Fruit fly (Drosophila melanogaster): Measurements from ENCODE around the gene comm3.
A peak's percentile ranks its signal among the peaks of the same experiment; 100 is the strongest.

Gene comm3

DNA sequence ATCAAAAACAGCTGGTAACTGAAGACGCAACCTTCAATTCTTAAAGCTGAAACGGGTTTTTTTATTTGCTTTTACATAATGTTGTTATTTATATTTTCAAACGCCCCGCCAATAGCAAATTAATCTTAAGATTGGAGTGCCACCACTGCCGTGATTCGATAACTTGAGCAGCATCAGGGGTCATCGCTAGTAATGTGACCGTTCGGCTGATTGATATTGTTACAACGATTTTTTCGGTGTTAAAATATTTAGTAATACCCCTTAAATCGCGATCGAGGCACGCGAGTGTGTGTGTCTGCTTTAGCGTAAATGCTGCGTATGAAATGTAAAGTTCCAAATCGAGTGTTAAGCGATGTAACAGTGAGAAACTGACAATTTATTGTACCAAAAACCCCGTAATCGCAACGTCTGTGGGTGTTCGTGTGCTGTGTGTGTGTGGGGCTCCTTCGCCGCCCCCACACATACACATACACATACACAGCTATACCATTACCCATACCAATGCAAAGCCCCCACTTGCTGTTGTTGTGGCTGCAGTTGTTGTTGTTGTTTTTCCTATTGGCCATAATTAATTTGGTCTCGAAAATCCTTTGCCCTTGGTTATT, 81.6 kb downstream of the comm3 start, which contains the start of gene dop (continued):
- TF ChIP-seq phol (tag; optimal IDR thresholded peaks at IDR 0.05) = peak; percentile 43
- no peak for TF ChIP-seq CG2129 (GFP tag; IDR thresholded peaks at IDR 0.05; ENCODE audit: partially characterized antibody)
- TF ChIP-seq CG32532 (GFP tag; IDR thresholded peaks at IDR 0.05) = peak; percentile 49; the same call in 1 of the 2 replicates
- TF ChIP-seq nerfin-1 (tag; optimal IDR thresholded peaks at IDR 0.05) = no peak
- peak; percentile 43 for TF ChIP-seq Side (GFP tag; optimal IDR thresholded peaks at IDR 0.05)
- peak; percentile 13 to 30 for TF ChIP-seq dpn (GFP tag; optimal IDR thresholded peaks at IDR 0.05)
- TF ChIP-seq Atf6 (GFP tag; IDR thresholded peaks at IDR 0.05) = peak; percentile 11; the same call in 1 of the 2 replicates
- peak; percentile 17 for TF ChIP-seq Hr3 (GFP tag; optimal IDR thresholded peaks at IDR 0.05)
- no peak for TF ChIP-seq pan (optimal IDR thresholded peaks at IDR 0.05)
- TF ChIP-seq pan (GFP tag; optimal IDR thresholded peaks at IDR 0.05 in 1 of 2, IDR thresholded peaks at IDR 0.05 in 1 of 2) = no peak
- TF ChIP-seq chinmo (GFP tag; IDR thresholded peaks at IDR 0.05; ENCODE audit: partially characterized antibody) = 0 out of 4 replicates have a peak, but pooled peaks have one; percentile 25
- peak; percentile 34 for TF ChIP-seq CG12659 (GFP tag; optimal IDR thresholded peaks at IDR 0.05)
- TF ChIP-seq yki (optimal IDR thresholded peaks at IDR 0.05) = no peak
- TF ChIP-seq CG4820 (GFP tag; optimal IDR thresholded peaks at IDR 0.05) = peak; percentile 20
- peak; percentile 80 for TF ChIP-seq pzg (GFP tag; optimal IDR thresholded peaks at IDR 0.05)
- peak; percentile 8 for TF ChIP-seq Lhr (GFP tag; optimal IDR thresholded peaks at IDR 0.05)
- no peak for TF ChIP-seq tll (GFP tag; optimal IDR thresholded peaks at IDR 0.05)
- no peak for TF ChIP-seq CG14965 (GFP tag; optimal IDR thresholded peaks at IDR 0.05; ENCODE audit: borderline replicate concordance)
- TF ChIP-seq inv (GFP tag; IDR thresholded peaks at IDR 0.05; ENCODE audit: partially characterized antibody) = peak; percentile 49; the same call in 1 of the 2 replicates
- TF ChIP-seq odd (GFP tag; optimal IDR thresholded peaks at IDR 0.05) = no peak
- peak; percentile 23 for TF ChIP-seq CG30403 (GFP tag; optimal IDR thresholded peaks at IDR 0.05)
- peak; percentile 9 for TF ChIP-seq CG13894 (tag; optimal IDR thresholded peaks at IDR 0.05)
- TF ChIP-seq Bgb (GFP tag; IDR thresholded peaks at IDR 0.05; ENCODE audit: partially characterized antibody) = peak; percentile 64; the same call in 1 of the 2 replicates
- peak; percentile 29 for TF ChIP-seq Antp (GFP tag; optimal IDR thresholded peaks at IDR 0.05)
- peak; percentile 49 for TF ChIP-seq corto (GFP tag; optimal IDR thresholded peaks at IDR 0.05)
- TF ChIP-seq vnd (GFP tag; IDR thresholded peaks at IDR 0.05; ENCODE audit: partially characterized antibody) = peak; percentile 43; the same call in 1 of the 3 replicates
- peak; percentile 52; the same call in 2 of the 3 replicates for TF ChIP-seq CG6791 (GFP tag; IDR thresholded peaks at IDR 0.05; ENCODE audit: partially characterized antibody)
- TF ChIP-seq Dref (GFP tag; IDR thresholded peaks at IDR 0.05) = peak; percentile 73
- TF ChIP-seq CG2120 (GFP tag; optimal IDR thresholded peaks at IDR 0.05) = peak; percentile 35
- peak; percentile 15 for TF ChIP-seq HmgZ (tag; optimal IDR thresholded peaks at IDR 0.05)
- TF ChIP-seq CG1603 (tag; optimal IDR thresholded peaks at IDR 0.05) = peak; percentile 62
- peak; percentile 92 for TF ChIP-seq CG9797 (GFP tag; optimal IDR thresholded peaks at IDR 0.05)
- peak; percentile 58 for TF ChIP-seq B-H2 (GFP tag; optimal IDR thresholded peaks at IDR 0.05)
- no peak for TF ChIP-seq CG9437 (GFP tag; optimal IDR thresholded peaks at IDR 0.05)
- no peak for TF ChIP-seq twi (tag; optimal IDR thresholded peaks at IDR 0.05)
- no peak for TF ChIP-seq pb (GFP tag; optimal IDR thresholded peaks at IDR 0.05)
- peak; percentile 61 for TF ChIP-seq CG14710 (tag; optimal IDR thresholded peaks at IDR 0.05)
- peak; percentile 71 for TF ChIP-seq Scr (GFP tag; IDR thresholded peaks at IDR 0.05; ENCODE audit: partially characterized antibody)
- TF ChIP-seq lilli (GFP tag; optimal IDR thresholded peaks at IDR 0.05) = peak; percentile 71
- TF ChIP-seq her (GFP tag; optimal IDR thresholded peaks at IDR 0.05) = peak; percentile 35
- peak; percentile 55 for TF ChIP-seq HmgD (GFP tag; optimal IDR thresholded peaks at IDR 0.05)
- TF ChIP-seq CG14860 (GFP tag; IDR thresholded peaks at IDR 0.05; ENCODE audit: partially characterized antibody) = peak; percentile 59
- TF ChIP-seq CG13296 (GFP tag; optimal IDR thresholded peaks at IDR 0.05) = no peak
- TF ChIP-seq HLH4C (GFP tag; IDR thresholded peaks at IDR 0.05; ENCODE audit: partially characterized antibody) = peak; percentile 60
- peak; percentile 6 for TF ChIP-seq CG13424 (tag; optimal IDR thresholded peaks at IDR 0.05)
- 0 out of 3 replicates have a peak, but pooled peaks have one; percentile 35 for TF ChIP-seq Dbx (GFP tag; IDR thresholded peaks at IDR 0.05)
- TF ChIP-seq row (GFP tag; IDR thresholded peaks at IDR 0.05) = peak; percentile 58; the same call in 2 of the 3 replicates
- TF ChIP-seq Elba2 (GFP tag; optimal IDR thresholded peaks at IDR 0.05) = peak; percentile 89
